Worm (Caenorhabditis elegans) whole organism, L2 larva: ENCODE results near the gene snt-7.

Source experiments
- C34F6.9 ChIP-seq: fragments of 150-350 bp; optimal IDR thresholded peaks from 2 replicates; lab custom pipeline; 2014; ENCODE audit warnings: missing biosample characterization, missing genetic modification characterization
- Y55F3AM.14 ChIP-seq: fragments of 200-800 bp; sonication (Bioruptor generic); optimal IDR thresholded peaks from 2 replicates; lab custom pipeline; 2018; ENCODE audit warnings: mild to moderate bottlenecking, missing genetic modification characterization, missing compliant biosample characterization
- aly-2 ChIP-seq: fragments of 150-350 bp; optimal IDR thresholded peaks from 2 replicates; lab custom pipeline; 2014; ENCODE audit warnings: missing biosample characterization, missing genetic modification characterization
- crh-2 ChIP-seq: sonication (generic microtip); optimal IDR thresholded peaks from 2 replicates; lab custom pipeline; 2017; ENCODE audit warnings: missing biosample characterization, missing genetic modification characterization
- elt-1 ChIP-seq: fragments of 150-350 bp; optimal IDR thresholded peaks from 2 replicates; lab custom pipeline; 2014; ENCODE audit warnings: missing biosample characterization, missing genetic modification characterization
- fos-1 ChIP-seq: fragments of 150-350 bp; optimal IDR thresholded peaks from 2 replicates; lab custom pipeline; 2014; ENCODE audit warnings: missing biosample characterization, missing genetic modification characterization
- lin-13 ChIP-seq: fragments of 150-350 bp; optimal IDR thresholded peaks from 2 replicates; lab custom pipeline; 2014; ENCODE audit warnings: missing biosample characterization, missing genetic modification reagents, missing genetic modification characterization
- lin-39 ChIP-seq: fragments of 150-350 bp; optimal IDR thresholded peaks from 2 replicates; lab custom pipeline; 2014; ENCODE audit warnings: missing biosample characterization, missing genetic modification reagents, missing genetic modification characterization
- lsy-2 ChIP-seq, 2 experiments: fragments of 150-350 bp in 1 of 2; sonication (generic microtip) in 1 of 2; optimal IDR thresholded peaks; 2 replicates each; lab custom pipeline; 2014 to 2017; ENCODE audit warnings: missing biosample characterization in 2 of 2, missing genetic modification characterization in 2 of 2
- mbf-1 ChIP-seq: sonication (generic microtip); optimal IDR thresholded peaks from 2 replicates; lab custom pipeline; 2017; ENCODE audit warnings: missing biosample characterization, missing genetic modification characterization
- mdl-1 ChIP-seq, 2 experiments: fragments of 150-350 bp in 1 of 2; sonication (generic microtip) in 1 of 2; optimal IDR thresholded peaks; 2 replicates each; lab custom pipeline; 2017; ENCODE audit warnings: missing biosample characterization in 2 of 2, missing genetic modification characterization in 2 of 2
- nhr-12 ChIP-seq: fragments of 150-350 bp; optimal IDR thresholded peaks from 2 replicates; lab custom pipeline; 2014; ENCODE audit warnings: missing biosample characterization, missing genetic modification characterization
- nhr-129 ChIP-seq: fragments of 150-350 bp; optimal IDR thresholded peaks from 2 replicates; lab custom pipeline; 2014; ENCODE audit warnings: missing biosample characterization, missing genetic modification characterization
- nhr-21 ChIP-seq: fragments of 150-350 bp; optimal IDR thresholded peaks from 2 replicates; lab custom pipeline; 2014; ENCODE audit warnings: missing biosample characterization, missing genetic modification characterization
- nhr-23 ChIP-seq: fragments of 150-350 bp; optimal IDR thresholded peaks from 2 replicates; lab custom pipeline; 2014; ENCODE audit warnings: missing biosample characterization, missing genetic modification reagents, missing genetic modification characterization
- nhr-77 ChIP-seq: fragments of 150-350 bp; optimal IDR thresholded peaks from 2 replicates; lab custom pipeline; 2014; ENCODE audit warnings: missing biosample characterization, missing genetic modification characterization
- peb-1 ChIP-seq: fragments of 150-350 bp; optimal IDR thresholded peaks from 2 replicates; lab custom pipeline; 2014; ENCODE audit warnings: missing biosample characterization, missing genetic modification characterization
- sem-4 ChIP-seq: fragments of 150-350 bp; optimal IDR thresholded peaks from 2 replicates; lab custom pipeline; 2014; ENCODE audit warnings: missing biosample characterization, missing genetic modification reagents, missing genetic modification characterization
- skn-1 ChIP-seq: sonication (generic microtip); optimal IDR thresholded peaks from 2 replicates; lab custom pipeline; 2017; ENCODE audit warnings: missing biosample characterization, missing genetic modification characterization
- sma-3 ChIP-seq: sonication (generic microtip); optimal IDR thresholded peaks from 2 replicates; lab custom pipeline; 2016; ENCODE audit warnings: missing genetic modification reagents, missing genetic modification characterization, missing compliant biosample characterization
- sma-9 ChIP-seq, 2 experiments: fragments of 150-350 bp in 1 of 2; sonication (generic microtip) in 1 of 2; optimal IDR thresholded peaks; 2 replicates each; lab custom pipeline; 2014 to 2016; ENCODE audit warnings: missing genetic modification characterization in 2 of 2, mild to moderate bottlenecking in 1 of 2, missing biosample characterization in 1 of 2, missing compliant biosample characterization in 1 of 2, missing genetic modification reagents in 1 of 2, moderate library complexity in 1 of 2
- snpc-4 ChIP-seq: fragments of 150-350 bp; optimal IDR thresholded peaks from 2 replicates; lab custom pipeline; 2014; ENCODE audit warnings: missing biosample characterization, missing genetic modification characterization
- unc-55 ChIP-seq: fragments of 150-350 bp; sonication (generic microtip); optimal IDR thresholded peaks from 3 replicates; lab custom pipeline; 2014; ENCODE audit warnings: missing biosample characterization, missing genetic modification reagents, missing genetic modification characterization
- unc-62 ChIP-seq: fragments of 150-350 bp; optimal IDR thresholded peaks from 2 replicates; lab custom pipeline; 2014; ENCODE audit warnings: missing biosample characterization, missing genetic modification reagents, missing genetic modification characterization
- zag-1 ChIP-seq: fragments of 150-350 bp; optimal IDR thresholded peaks from 2 replicates; lab custom pipeline; 2014; ENCODE audit warnings: missing biosample characterization, missing genetic modification characterization
- ztf-11 ChIP-seq: sonication (generic microtip); optimal IDR thresholded peaks from 2 replicates; lab custom pipeline; 2017; ENCODE audit warnings: missing biosample characterization, missing genetic modification characterization
- ztf-4 ChIP-seq: fragments of 150-350 bp; optimal IDR thresholded peaks from 2 replicates; lab custom pipeline; 2014; ENCODE audit warnings: missing biosample characterization, missing genetic modification characterization

The snt-7 gene

DNA sequence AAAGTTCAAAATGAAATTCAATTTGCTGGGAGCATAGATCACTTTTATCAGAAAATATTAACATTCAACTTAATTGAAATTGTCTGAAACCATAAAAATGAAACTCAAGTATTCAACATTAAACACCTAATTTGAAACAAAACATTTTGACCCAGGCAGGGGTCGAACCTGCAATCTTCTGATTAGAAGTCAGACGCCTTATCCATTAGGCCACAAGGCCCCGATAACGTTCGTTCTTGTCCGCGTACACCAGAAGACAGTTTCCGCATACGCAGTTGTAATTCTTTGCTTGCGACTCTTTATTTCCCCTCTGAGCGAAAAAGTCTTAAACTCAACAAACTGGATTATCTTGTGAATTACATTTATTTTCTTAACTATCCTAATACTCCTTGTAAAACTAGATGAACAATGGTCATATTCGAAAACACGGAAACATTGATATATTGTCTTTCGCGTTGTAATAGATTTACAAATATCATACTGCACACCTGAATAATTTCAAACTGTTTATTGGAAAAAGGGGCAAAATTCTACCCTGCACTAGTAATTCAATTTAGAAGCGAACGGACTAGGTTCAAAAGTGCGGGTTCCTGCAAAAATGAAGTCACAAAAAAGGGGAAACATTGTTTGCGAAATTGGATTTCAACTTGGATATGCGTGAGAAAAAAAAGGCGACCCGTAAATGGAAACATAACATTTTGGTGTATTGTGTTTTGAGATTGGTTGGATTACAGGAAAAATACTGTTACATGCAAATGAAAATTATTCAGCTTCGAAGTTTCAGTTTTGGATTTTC is 52.3 kb downstream of the snt-7 start:
- TF ChIP-seq lin-13 (GFP tag; lab: Kevin White, UChicago) (no peak), nhr-129 (peak; percentile 4), nhr-23 (tag; lab: Kevin White, UChicago) (no peak), mdl-1 (tag; optimal IDR thresholded peaks at IDR 0.05; lab: Kevin White, UChicago) (no peak), unc-62 (GFP tag; lab: Kevin White, UChicago) (no peak), peb-1 (no peak), unc-55 (GFP tag; lab: Kevin White, UChicago) (no peak), skn-1 (no peak), aly-2 (tag; lab: Kevin White, UChicago) (no peak), mbf-1 (tag; lab: Kevin White, UChicago) (no peak), elt-1 (tag; lab: Kevin White, UChicago) (no peak), lin-39 (tag; lab: Kevin White, UChicago) (no peak), ztf-4 (tag; lab: Kevin White, UChicago) (no peak), snpc-4 (tag; lab: Kevin White, UChicago) (no peak), sem-4 (tag; lab: Kevin White, UChicago) (no peak), sma-9 (GFP tag; optimal IDR thresholded peaks at IDR 0.05; lab: Kevin White, UChicago) (peak; percentile 6), sma-9 (tag; optimal IDR thresholded peaks at IDR 0.05; lab: Kevin White, UChicago) (no peak), zag-1 (tag; lab: Kevin White, UChicago) (no peak), Y55F3AM.14 (GFP tag; lab: Kevin White, UChicago) (no peak), lsy-2 (tag; optimal IDR thresholded peaks at IDR 0.05; lab: Kevin White, UChicago) (no peak), sma-3 (GFP tag; lab: Kevin White, UChicago) (no peak), nhr-21 (tag; lab: Kevin White, UChicago) (no peak), crh-2 (tag; lab: Kevin White, UChicago) (peak; percentile 13), nhr-77 (tag; lab: Kevin White, UChicago) (no peak), fos-1 (tag; lab: Kevin White, UChicago) (peak; percentile 39), nhr-12 (tag; lab: Kevin White, UChicago) (no peak), ztf-11 (tag; lab: Kevin White, UChicago) (no peak), C34F6.9 (tag; lab: Kevin White, UChicago) (no peak)
- TF ChIP-seq, all 48 proteins: peak for 4
